Fruit fly (Drosophila melanogaster) whole organism, prepupa: ENCODE results near the gene msi.

ENCODE experiments used
- CG11762 ChIP-seq: fragments of 200-800 bp; sonication (Bioruptor generic); optimal IDR thresholded peaks from 3 replicates; lab custom pipeline; 2016; ENCODE audit warnings: missing biosample characterization, missing genetic modification characterization; ENCODE audit not compliant: insufficient read depth
- CG11902 ChIP-seq: fragments of 200-800 bp; sonication (Bioruptor generic); optimal IDR thresholded peaks from 3 replicates; lab custom pipeline; 2016; ENCODE audit warnings: missing biosample characterization, missing genetic modification characterization
- Gug ChIP-seq: fragments of 200-800 bp; sonication (Bioruptor generic); IDR thresholded peaks from 2 replicates; pipeline ENCODE4 v1.3.6; 2022; ENCODE audit warnings: missing biosample characterization, missing genetic modification characterization
- Hr4 ChIP-seq: fragments of 200-800 bp; sonication (Bioruptor generic); optimal IDR thresholded peaks from 3 replicates; lab custom pipeline; 2016; ENCODE audit warnings: missing biosample characterization, missing genetic modification characterization
- Lpt ChIP-seq: fragments of 200-800 bp; sonication (Bioruptor generic); optimal IDR thresholded peaks from 3 replicates; lab custom pipeline; 2016; ENCODE audit warnings: missing biosample characterization, missing genetic modification characterization
- spab ChIP-seq: fragments of 200-800 bp; sonication (Bioruptor generic); optimal IDR thresholded peaks from 2 replicates; lab custom pipeline; 2017; ENCODE audit warnings: missing biosample characterization, mild to moderate bottlenecking, missing genetic modification characterization, missing genetic modification reagents

DNA sequence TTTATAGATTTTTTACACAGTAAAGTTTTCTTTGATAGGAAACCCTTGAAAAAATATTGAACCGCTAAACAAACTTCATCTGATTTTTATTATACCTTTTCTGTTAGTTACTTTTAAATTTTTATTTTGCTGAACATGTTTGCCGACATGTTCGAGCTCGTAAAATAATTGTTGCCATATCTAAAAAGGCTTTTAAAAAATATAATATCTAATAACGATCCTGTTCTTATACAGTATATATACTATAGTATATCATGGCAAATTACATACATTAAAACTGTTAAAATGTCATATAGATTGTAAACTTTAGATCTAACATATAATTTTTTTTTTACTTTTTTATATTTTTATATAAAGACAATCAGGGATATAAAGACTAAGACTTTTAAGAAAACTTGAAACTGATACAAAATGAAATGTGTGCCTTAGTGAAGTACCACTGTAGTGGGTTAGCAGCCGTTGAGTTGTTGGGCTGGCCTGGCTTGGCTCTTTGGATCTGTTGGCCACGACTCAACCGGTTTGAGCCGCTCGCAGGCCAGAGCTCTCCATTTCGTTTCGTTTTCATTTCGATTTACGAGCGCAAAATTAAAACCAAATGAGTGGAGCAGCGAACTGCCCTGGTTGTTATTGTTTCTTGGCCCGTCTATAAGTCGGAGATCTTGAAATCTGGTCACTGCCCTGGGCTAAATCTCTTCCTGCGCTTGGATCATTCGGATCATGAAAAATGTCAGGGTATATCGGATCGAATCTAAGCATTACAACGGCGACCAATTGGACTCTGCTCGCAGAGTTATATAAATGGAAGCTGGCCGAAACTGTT, 16.7 kb downstream of the msi start:
- TF ChIP-seq Lpt (GFP tag; lab: Kevin White, UChicago) (no peak), CG11902 (no peak), CG11762 (no peak), Gug (GFP tag; lab: Robert Waterston, UW) (no peak), spab (GFP tag; lab: Kevin White, UChicago) (no peak), Hr4 (GFP tag; lab: Kevin White, UChicago) (peak; percentile 30)
